Fruit fly (Drosophila melanogaster): ENCODE measurements around the gene CG7148.

dm6 chr3L:21832203-21833160 lies at the start of gene CG7148, which contains the start of gene Nopp140:
- TF ChIP-seq CTCF (optimal IDR thresholded peaks at IDR 0.05) (peak in 1 of 2 experiments; percentile 26), CG8478 (optimal IDR thresholded peaks at IDR 0.05) (no peak)
